Fruit fly (Drosophila melanogaster): ENCODE data around the gene LysE.

Gene LysE

DNA sequence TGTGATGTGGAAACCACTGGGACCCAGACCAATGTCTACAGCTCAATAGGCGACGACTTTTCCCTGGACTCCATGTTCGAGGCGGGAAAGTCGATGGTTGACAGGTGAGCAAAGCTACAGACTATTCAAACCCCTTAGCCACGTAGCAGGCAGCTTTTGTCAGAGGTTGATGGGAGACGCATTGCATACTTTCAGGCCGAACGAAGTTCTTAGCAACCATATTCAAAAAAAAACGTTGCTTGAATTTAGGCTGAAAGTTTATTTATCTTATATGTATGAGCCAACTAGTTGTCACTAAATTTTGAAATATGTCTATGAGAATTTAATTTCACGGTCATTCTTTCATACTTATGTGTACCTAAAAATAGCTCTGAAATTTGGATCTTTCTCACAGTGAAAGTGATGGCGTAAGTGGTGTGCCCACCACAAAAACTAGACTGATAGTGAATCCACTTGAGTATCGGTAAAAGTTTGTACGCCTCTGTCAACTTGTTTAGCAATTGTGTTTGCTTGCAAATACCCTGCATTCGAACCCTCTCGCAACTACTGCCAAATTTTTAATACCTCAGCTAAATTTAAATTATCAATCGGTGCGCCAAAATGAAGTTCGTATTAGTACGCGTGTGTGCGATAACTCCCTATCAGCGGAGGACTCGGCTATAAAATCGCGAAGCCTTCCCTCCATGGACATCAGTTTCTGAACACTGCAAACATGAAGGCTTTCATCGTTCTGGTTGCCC, 5.8 kb upstream of the LysE start, which contains the start of gene LysB (continued):
- TF ChIP-seq Myb (GFP tag; optimal IDR thresholded peaks at IDR 0.05) (peak; percentile 43), CG11398 (GFP tag; optimal IDR thresholded peaks at IDR 0.05) (no peak), CG3065 (GFP tag; optimal IDR thresholded peaks at IDR 0.05) (no peak), Bgb (GFP tag; IDR thresholded peaks at IDR 0.05; ENCODE audit: partially characterized antibody) (peak; percentile 45; the same call in 1 of the 2 replicates), slp2 (GFP tag; optimal IDR thresholded peaks at IDR 0.05) (no peak), CG1832 (GFP tag; optimal IDR thresholded peaks at IDR 0.05) (no peak), E2f1 (GFP tag; IDR thresholded peaks at IDR 0.05) (no peak), CG7987 (GFP tag; optimal IDR thresholded peaks at IDR 0.05) (peak; percentile 16)

DNA sequence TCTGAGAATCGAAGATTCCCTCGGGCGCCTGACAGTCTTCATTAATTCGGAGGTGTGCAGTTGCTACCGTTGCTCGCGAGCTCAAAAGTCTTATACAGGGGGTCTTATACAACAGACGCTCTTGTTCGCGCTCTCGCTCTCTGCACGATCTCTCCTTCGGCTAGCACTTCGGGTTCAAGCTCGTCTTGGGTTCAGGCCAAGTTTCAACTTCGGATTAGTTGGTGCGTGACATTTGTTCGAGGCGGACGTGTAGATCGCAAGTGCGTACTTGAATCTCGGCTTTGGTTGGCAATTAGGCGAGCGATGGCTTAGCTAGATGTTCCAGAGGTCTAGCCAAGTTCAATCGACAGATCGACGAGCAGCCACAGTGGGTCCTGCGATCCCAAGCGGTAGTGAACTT, 4.4 kb upstream of the LysE start:
- TF ChIP-seq Med (GFP tag): peak; percentile 51
- no peak for TF ChIP-seq dmrt99B (tag; optimal IDR thresholded peaks at IDR 0.05)
- no peak for TF ChIP-seq h (optimal IDR thresholded peaks at IDR 0.05)
- no peak for TF ChIP-seq klu (GFP tag; IDR thresholded peaks at IDR 0.05)
- no peak for TF ChIP-seq E2f2 (GFP tag; IDR thresholded peaks at IDR 0.05)
- TF ChIP-seq CG17328 (GFP tag; IDR thresholded peaks at IDR 0.05): no peak
- peak; percentile 77; the same call in 2 of the 4 replicates for TF ChIP-seq chinmo (GFP tag; IDR thresholded peaks at IDR 0.05; ENCODE audit: partially characterized antibody)
- no peak for TF ChIP-seq fd64A (GFP tag; optimal IDR thresholded peaks at IDR 0.05)
- no peak for TF ChIP-seq esg (GFP tag; conservative IDR thresholded peaks at IDR 0.05)
- TF ChIP-seq CG11456 (GFP tag; IDR thresholded peaks at IDR 0.05): no peak
- TF ChIP-seq lov (optimal IDR thresholded peaks at IDR 0.05): no peak
- TF ChIP-seq lov (GFP tag; IDR thresholded peaks at IDR 0.05): no peak
- 0 out of 2 replicates have a peak, but pooled peaks have one; percentile 25 for TF ChIP-seq bbx (GFP tag; IDR thresholded peaks at IDR 0.05; ENCODE audit: partially characterized antibody)
- TF ChIP-seq CG31365 (tag; optimal IDR thresholded peaks at IDR 0.05): no peak
- TF ChIP-seq unpg (GFP tag; optimal IDR thresholded peaks at IDR 0.05): no peak
- no peak for TF ChIP-seq Ada2b (GFP tag; IDR thresholded peaks at IDR 0.05)
- TF ChIP-seq mirr (GFP tag; optimal IDR thresholded peaks at IDR 0.05): no peak
- TF ChIP-seq CG10267 (tag; optimal IDR thresholded peaks at IDR 0.05): no peak
- TF ChIP-seq Blimp-1 (GFP tag; optimal IDR thresholded peaks at IDR 0.05): peak; percentile 43
- no peak for TF ChIP-seq CG5953 (GFP tag; IDR thresholded peaks at IDR 0.05)
- no peak for TF ChIP-seq crol (GFP tag; IDR thresholded peaks at IDR 0.05)
- TF ChIP-seq CG10654 (GFP tag; optimal IDR thresholded peaks at IDR 0.05): no peak
- no peak for TF ChIP-seq cato (GFP tag; optimal IDR thresholded peaks at IDR 0.05; ENCODE audit: borderline replicate concordance)
- TF ChIP-seq CG3281 (GFP tag; optimal IDR thresholded peaks at IDR 0.05): no peak
- no peak for TF ChIP-seq CG6254 (GFP tag; optimal IDR thresholded peaks at IDR 0.05)
- TF ChIP-seq vvl (GFP tag; IDR thresholded peaks at IDR 0.05): peak; percentile 41; the same call in 1 of the 2 replicates
- no peak for TF ChIP-seq jumu (GFP tag; optimal IDR thresholded peaks at IDR 0.05)
- TF ChIP-seq CG1647 (GFP tag; optimal IDR thresholded peaks at IDR 0.05): no peak
- TF ChIP-seq CG18619 (GFP tag; optimal IDR thresholded peaks at IDR 0.05): no peak
- TF ChIP-seq MTF-1 (GFP tag; optimal IDR thresholded peaks at IDR 0.05; ENCODE audit: borderline replicate concordance): no peak
- TF ChIP-seq Mrtf (GFP tag; IDR thresholded peaks at IDR 0.05): no peak
- TF ChIP-seq CG9609 (GFP tag; optimal IDR thresholded peaks at IDR 0.05): no peak
- no peak for TF ChIP-seq cg (GFP tag; optimal IDR thresholded peaks at IDR 0.05)
- no peak for TF ChIP-seq ac (GFP tag; optimal IDR thresholded peaks at IDR 0.05)
- 0 out of 3 replicates have a peak, but pooled peaks have one; percentile 48 for TF ChIP-seq Opbp (GFP tag; IDR thresholded peaks at IDR 0.05; ENCODE audit: partially characterized antibody)
- no peak for TF ChIP-seq CG12659 (GFP tag; optimal IDR thresholded peaks at IDR 0.05)
- TF ChIP-seq ind (GFP tag; optimal IDR thresholded peaks at IDR 0.05): no peak
- TF ChIP-seq CG17829 (tag; optimal IDR thresholded peaks at IDR 0.05): no peak
- TF ChIP-seq NC2α (GFP tag; optimal IDR thresholded peaks at IDR 0.05): no peak
- TF ChIP-seq Antp (GFP tag; optimal IDR thresholded peaks at IDR 0.05): no peak
- TF ChIP-seq ato (GFP tag; IDR thresholded peaks at IDR 0.05; ENCODE audit: partially characterized antibody): no peak
